Fruit fly (Drosophila melanogaster) whole organism, wandering third instar larva: ENCODE results near the gene Tmx3.
A peak's percentile ranks its signal among the peaks of the same experiment; 100 is the strongest.

Source experiments
- Abd-B ChIP-seq: fragments of >200 bp; optimal IDR thresholded peaks from 2 replicates; lab custom pipeline; 2017; ENCODE audit warnings: missing biosample characterization, missing genetic modification characterization
- CG32264 ChIP-seq: fragments of 200-800 bp; sonication (Bioruptor generic); optimal IDR thresholded peaks from 2 replicates; lab custom pipeline; 2016; ENCODE audit warnings: missing biosample characterization, missing genetic modification characterization
- CG9705 ChIP-seq: fragments of 200-800 bp; sonication (Bioruptor generic); optimal IDR thresholded peaks from 2 replicates; lab custom pipeline; 2018; ENCODE audit warnings: missing biosample characterization, mild to moderate bottlenecking, missing genetic modification characterization
- CrebA ChIP-seq: fragments of 200-800 bp; sonication (Bioruptor generic); optimal IDR thresholded peaks from 2 replicates; lab custom pipeline; 2016; ENCODE audit warnings: missing biosample characterization, mild to moderate bottlenecking, missing genetic modification characterization, borderline replicate concordance
- Dfd ChIP-seq: fragments of >200 bp; optimal IDR thresholded peaks from 2 replicates; lab custom pipeline; 2017; ENCODE audit warnings: missing biosample characterization, missing genetic modification characterization
- Dif ChIP-seq: fragments of 200-275, 200-300 bp; sonication (Bioruptor generic); optimal IDR thresholded peaks from 2 replicates; lab custom pipeline; 2018; ENCODE audit warnings: missing biosample characterization, missing genetic modification characterization; ENCODE audit not compliant: partially characterized antibody
- GATAd ChIP-seq: sonication (Bioruptor generic); optimal IDR thresholded peaks from 2 replicates; lab custom pipeline; 2016; ENCODE audit warnings: missing biosample characterization, missing genetic modification characterization
- HLH106 ChIP-seq: fragments of 200-800 bp; optimal IDR thresholded peaks from 3 replicates; lab custom pipeline; 2019; ENCODE audit warnings: missing biosample characterization, mild to moderate bottlenecking, missing genetic modification characterization, moderate library complexity
- Hnf4 ChIP-seq: fragments of 200-800 bp; sonication (Bioruptor generic); optimal IDR thresholded peaks from 2 replicates; lab custom pipeline; 2016; ENCODE audit warnings: missing biosample characterization, mild to moderate bottlenecking, missing genetic modification characterization
- Hr78 ChIP-seq: fragments of >200 bp; optimal IDR thresholded peaks from 2 replicates; lab custom pipeline; 2017; ENCODE audit warnings: missing biosample characterization, missing genetic modification characterization
- Hr83 ChIP-seq: fragments of 200-300 bp; sonication (Bioruptor generic); optimal IDR thresholded peaks from 2 replicates; lab custom pipeline; 2016; ENCODE audit warnings: missing biosample characterization, mild to moderate bottlenecking, missing genetic modification characterization, moderate library complexity; ENCODE audit not compliant: poor library complexity, severe bottlenecking
- Jra ChIP-seq: sonication (Bioruptor generic); optimal IDR thresholded peaks from 2 replicates; lab custom pipeline; 2016; ENCODE audit warnings: missing biosample characterization, missing genetic modification characterization
- Mio ChIP-seq: sonication (Bioruptor generic); optimal IDR thresholded peaks from 2 replicates; lab custom pipeline; 2016; ENCODE audit warnings: missing biosample characterization, missing genetic modification characterization
- Myc ChIP-seq: fragments of >200 bp; optimal IDR thresholded peaks from 2 replicates; lab custom pipeline; 2017
- N ChIP-seq: fragments of >200 bp; optimal IDR thresholded peaks from 2 replicates; lab custom pipeline; 2018; ENCODE audit warnings: missing biosample characterization, missing external identifiers, missing genetic modification characterization
- OdsH ChIP-seq: fragments of 200-800 bp; sonication (Bioruptor generic); optimal IDR thresholded peaks from 2 replicates; lab custom pipeline; 2016; ENCODE audit warnings: missing biosample characterization, mild to moderate bottlenecking, missing genetic modification characterization
- Rel ChIP-seq, 2 experiments: fragments of 200-800 bp; sonication (Bioruptor generic) in 1 of 2; optimal IDR thresholded peaks; 2 replicates in 1 of 2; 3 replicates in 1 of 2; lab custom pipeline; 2016 to 2019; ENCODE audit warnings: mild to moderate bottlenecking in 2 of 2, missing biosample characterization in 2 of 2, missing genetic modification characterization in 2 of 2, moderate library complexity in 1 of 2
- Sp1 ChIP-seq: fragments of 200-800 bp; sonication (Bioruptor generic); optimal IDR thresholded peaks from 3 replicates; lab custom pipeline; 2019; ENCODE audit warnings: missing biosample characterization, mild to moderate bottlenecking, missing genetic modification characterization, moderate library complexity
- Vsx2 ChIP-seq: fragments of 200-300, 225-300 bp; sonication (Bioruptor generic); optimal IDR thresholded peaks from 2 replicates; lab custom pipeline; 2018; ENCODE audit warnings: missing biosample characterization, missing genetic modification characterization; ENCODE audit not compliant: partially characterized antibody
- br ChIP-seq: fragments of 200-800 bp; sonication (Bioruptor generic); optimal IDR thresholded peaks from 2 replicates; lab custom pipeline; 2016; ENCODE audit warnings: missing biosample characterization, missing genetic modification characterization
- brk ChIP-seq: fragments of 200-800 bp; sonication (Bioruptor generic); optimal IDR thresholded peaks from 2 replicates; lab custom pipeline; 2016; ENCODE audit warnings: missing biosample characterization, mild to moderate bottlenecking, missing genetic modification characterization
- dl ChIP-seq, 2 experiments: fragments of 175-275, 200-275 bp in 1 of 2; fragments of 200-275 bp in 1 of 2; sonication (Bioruptor generic); optimal IDR thresholded peaks; lab custom pipeline; 2018; ENCODE audit warnings: mild to moderate bottlenecking in 2 of 2, missing biosample characterization in 2 of 2, missing genetic modification characterization in 2 of 2, moderate library complexity in 2 of 2; ENCODE audit not compliant: partially characterized antibody in 2 of 2, insufficient read depth in 1 of 2
- dmrt93B ChIP-seq: fragments of 200-800 bp; sonication (Bioruptor generic); optimal IDR thresholded peaks from 2 replicates; lab custom pipeline; 2018; ENCODE audit warnings: missing biosample characterization, mild to moderate bottlenecking, missing genetic modification characterization
- dsf ChIP-seq: sonication (Bioruptor generic); optimal IDR thresholded peaks from 2 replicates; lab custom pipeline; 2016; ENCODE audit warnings: missing biosample characterization, missing genetic modification characterization, borderline replicate concordance
- ey ChIP-seq: fragments of 200-800 bp; sonication (Bioruptor generic); optimal IDR thresholded peaks from 2 replicates; lab custom pipeline; 2016; ENCODE audit warnings: missing biosample characterization, missing genetic modification characterization
- foxo ChIP-seq, 2 experiments: fragments of 200-800 bp; sonication (Bioruptor generic); optimal IDR thresholded peaks; 2 replicates in 1 of 2; 3 replicates in 1 of 2; lab custom pipeline; 2016 to 2017; ENCODE audit warnings: missing biosample characterization in 2 of 2, missing genetic modification characterization in 2 of 2
- fru ChIP-seq: fragments of 200-800 bp; sonication (Bioruptor generic); optimal IDR thresholded peaks from 3 replicates; lab custom pipeline; 2016; ENCODE audit warnings: missing biosample characterization, mild to moderate bottlenecking, missing genetic modification characterization
- h ChIP-seq: fragments of 200-800 bp; sonication (Bioruptor generic); optimal IDR thresholded peaks from 3 replicates; lab custom pipeline; 2016; ENCODE audit warnings: missing biosample characterization, mild to moderate bottlenecking, missing genetic modification characterization
- jim ChIP-seq: fragments of 175-275, 200-325 bp; sonication (Bioruptor generic); optimal IDR thresholded peaks from 2 replicates; lab custom pipeline; 2016; ENCODE audit warnings: missing biosample characterization, mild to moderate bottlenecking, missing genetic modification characterization
- lola ChIP-seq: fragments of >200 bp; optimal IDR thresholded peaks from 2 replicates; lab custom pipeline; 2017; ENCODE audit warnings: missing biosample characterization, missing genetic modification characterization
- pan ChIP-seq: fragments of >200 bp; optimal IDR thresholded peaks from 2 replicates; lab custom pipeline; 2017
- psq ChIP-seq: fragments of 200-800 bp; sonication (Bioruptor generic); optimal IDR thresholded peaks from 3 replicates; lab custom pipeline; 2017; ENCODE audit warnings: missing biosample characterization, mild to moderate bottlenecking, missing genetic modification characterization, moderate library complexity
- rgr ChIP-seq: fragments of 200-800 bp; sonication (Bioruptor generic); optimal IDR thresholded peaks from 3 replicates; lab custom pipeline; 2016; ENCODE audit warnings: missing biosample characterization, mild to moderate bottlenecking, missing genetic modification characterization
- sage ChIP-seq: fragments of 200-800 bp; sonication (Bioruptor generic); optimal IDR thresholded peaks from 2 replicates; lab custom pipeline; 2016; ENCODE audit warnings: missing biosample characterization, mild to moderate bottlenecking, missing genetic modification characterization
- sv ChIP-seq: fragments of 200-800 bp; sonication (Bioruptor generic); optimal IDR thresholded peaks from 3 replicates; lab custom pipeline; 2016; ENCODE audit warnings: missing biosample characterization, missing genetic modification characterization
- tai ChIP-seq: sonication (Bioruptor generic); optimal IDR thresholded peaks from 2 replicates; lab custom pipeline; 2016; ENCODE audit warnings: missing biosample characterization, missing genetic modification characterization
- usp ChIP-seq: fragments of >200 bp; optimal IDR thresholded peaks from 2 replicates; lab custom pipeline; 2017; ENCODE audit warnings: missing biosample characterization, missing genetic modification characterization
- woc ChIP-seq: sonication (Bioruptor generic); optimal IDR thresholded peaks from 2 replicates; lab custom pipeline; 2016; ENCODE audit warnings: missing biosample characterization, mild to moderate bottlenecking, missing genetic modification characterization

Gene Tmx3

dm6 chr3L:16190885-16191284 is 38.0 kb upstream of the Tmx3 start:
- peak; percentile 50 for TF ChIP-seq Sp1
- TF ChIP-seq CG9705 (GFP tag; lab: Kevin White, UChicago), result no peak
- peak; percentile 30 for TF ChIP-seq sage (GFP tag; lab: Kevin White, UChicago)
- TF ChIP-seq Hr78, result no peak
- TF ChIP-seq psq (GFP tag; lab: Kevin White, UChicago), result peak; percentile 0
- TF ChIP-seq woc (GFP tag; lab: Kevin White, UChicago), result no peak
- TF ChIP-seq CrebA, result peak; percentile 73
- TF ChIP-seq N, result no peak
- peak; percentile 45 for TF ChIP-seq OdsH
- no peak for TF ChIP-seq jim (GFP tag; lab: Kevin White, UChicago)
- TF ChIP-seq dl (GFP tag; optimal IDR thresholded peaks at IDR 0.05; lab: Kevin White, UChicago; ENCODE audit: insufficient read depth in 1 of 2, partially characterized antibody in 2 of 2), result no peak
- no peak for TF ChIP-seq dsf (GFP tag; lab: Kevin White, UChicago)
- no peak for TF ChIP-seq CG32264 (GFP tag; lab: Kevin White, UChicago)
- no peak for TF ChIP-seq Myc
- no peak for TF ChIP-seq sv (GFP tag; lab: Kevin White, UChicago)
- no peak for TF ChIP-seq pan (lab: Kevin White, UChicago)
- peak; percentile 49 for TF ChIP-seq rgr (GFP tag; lab: Kevin White, UChicago)
- TF ChIP-seq ey (GFP tag; lab: Kevin White, UChicago), result peak; percentile 9
- peak; percentile 43 for TF ChIP-seq Vsx2
- TF ChIP-seq Hr83, result peak; percentile 22
- TF ChIP-seq GATAd (GFP tag; lab: Kevin White, UChicago), result no peak
- TF ChIP-seq Jra (GFP tag; lab: Kevin White, UChicago), result peak; percentile 9
- TF ChIP-seq dmrt93B (GFP tag; lab: Kevin White, UChicago), result no peak
- peak; percentile 49 for TF ChIP-seq br
- TF ChIP-seq Abd-B (GFP tag; lab: Kevin White, UChicago), result no peak
- TF ChIP-seq Dif (GFP tag; lab: Kevin White, UChicago), result no peak
- TF ChIP-seq h (GFP tag; lab: Kevin White, UChicago), result peak; percentile 54
- TF ChIP-seq foxo (GFP tag; optimal IDR thresholded peaks at IDR 0.05; lab: Kevin White, UChicago), result peak in 1 of 2 experiments; percentile 37
- TF ChIP-seq lola, result no peak
- TF ChIP-seq Mio (GFP tag; lab: Kevin White, UChicago), result no peak
- peak; percentile 28 for TF ChIP-seq fru
- no peak for TF ChIP-seq Dfd (GFP tag; lab: Kevin White, UChicago)
- no peak for TF ChIP-seq Rel (GFP tag; optimal IDR thresholded peaks at IDR 0.05; lab: Kevin White, UChicago)
- TF ChIP-seq Rel (tag; optimal IDR thresholded peaks at IDR 0.05; lab: Kevin White, UChicago), result peak; percentile 52
- peak; percentile 18 for TF ChIP-seq HLH106
- no peak for TF ChIP-seq brk
- TF ChIP-seq usp (GFP tag; lab: Kevin White, UChicago), result no peak
- TF ChIP-seq tai, result no peak
- peak; percentile 61 for TF ChIP-seq Hnf4

DNA sequence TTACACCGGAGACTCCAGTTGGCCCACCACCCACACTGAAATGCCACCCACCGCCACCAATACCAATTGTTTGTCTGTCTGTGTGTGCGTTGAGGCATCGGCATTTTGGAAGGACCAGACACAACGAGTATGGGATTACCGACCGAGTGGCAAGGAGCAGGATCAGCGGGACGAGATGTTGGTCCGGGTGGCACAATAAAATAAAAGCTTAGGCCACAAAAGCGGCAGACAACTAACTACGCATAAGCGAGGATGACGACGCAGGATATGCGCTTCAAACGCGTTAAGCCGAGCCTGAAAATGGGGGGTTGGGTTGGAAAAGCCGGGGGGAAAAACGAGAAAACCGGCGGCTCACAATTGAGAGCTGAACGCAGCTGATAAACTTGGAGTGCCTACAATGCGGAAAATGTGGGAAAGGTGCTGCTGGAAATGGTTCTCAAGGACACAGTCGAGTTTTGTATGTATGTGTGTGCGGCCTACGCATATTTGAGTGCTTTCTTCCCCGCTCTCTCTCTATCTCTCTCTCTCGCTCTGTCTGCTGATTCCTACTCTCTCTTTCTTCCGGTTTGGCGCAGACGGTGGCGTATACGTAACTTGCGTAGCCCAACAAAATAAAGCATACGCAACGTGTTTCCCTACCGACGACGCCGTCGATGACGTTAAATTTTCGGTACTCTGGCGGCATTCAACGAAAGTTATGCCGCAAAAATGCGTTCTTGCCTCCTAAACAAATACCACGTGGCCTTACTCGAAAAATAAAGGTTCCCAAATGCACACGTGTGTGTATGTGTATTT is 36.1 kb upstream of the Tmx3 start:
- no peak for TF ChIP-seq Hr83
- peak; percentile 5 for TF ChIP-seq HLH106
- TF ChIP-seq, all 38 proteins: peak for 1
